Fruit fly (Drosophila melanogaster) whole organism, embryonic: Measurements from ENCODE around the gene tsh.
A peak's percentile ranks its signal among the peaks of the same experiment; 100 is the strongest.

Experiments
- ATbp ChIP-seq: fragments of 200-800 bp; sonication (Bioruptor generic); optimal IDR thresholded peaks from 2 replicates; lab custom pipeline; 2017; ENCODE audit warnings: missing biosample characterization, mild to moderate bottlenecking, missing genetic modification characterization, missing genetic modification reagents
- Abd-B ChIP-seq: fragments of 200-800 bp; sonication (Bioruptor generic); optimal IDR thresholded peaks from 2 replicates; lab custom pipeline; 2018; ENCODE audit warnings: missing biosample characterization, mild to moderate bottlenecking, missing genetic modification characterization, moderate library complexity
- Aef1 ChIP-seq: fragments of 200-800 bp; sonication (Bioruptor generic); IDR thresholded peaks from 3 replicates; pipeline ENCODE4 v1.3.6; 2022; ENCODE audit warnings: missing biosample characterization, missing genetic modification characterization
- CG10274 ChIP-seq: fragments of 200-800 bp; sonication (Bioruptor generic); optimal IDR thresholded peaks from 3 replicates; lab custom pipeline; 2017; ENCODE audit warnings: missing biosample characterization, mild to moderate bottlenecking, missing genetic modification characterization
- CG13123 ChIP-seq: fragments of 200-800 bp; sonication (Bioruptor generic); optimal IDR thresholded peaks from 2 replicates; lab custom pipeline; 2016; ENCODE audit warnings: missing biosample characterization, missing genetic modification characterization
- CG13775 ChIP-seq: fragments of 200-800 bp; sonication (Bioruptor generic); optimal IDR thresholded peaks from 3 replicates; lab custom pipeline; 2017; ENCODE audit warnings: missing biosample characterization, mild to moderate bottlenecking, missing genetic modification characterization
- CG14441 ChIP-seq: fragments of 200-800 bp; sonication (Bioruptor generic); IDR thresholded peaks from 2 replicates; pipeline ENCODE4 v1.3.6; 2022; ENCODE audit warnings: missing biosample characterization, missing genetic modification characterization
- CG17328 ChIP-seq: fragments of 200-800 bp; sonication (Bioruptor generic); IDR thresholded peaks from 2 replicates; pipeline ENCODE4 v1.3.6; 2022; ENCODE audit warnings: missing biosample characterization, missing genetic modification characterization
- CG17912 ChIP-seq: fragments of 200-800 bp; sonication (Bioruptor generic); optimal IDR thresholded peaks from 2 replicates; lab custom pipeline; 2018; ENCODE audit warnings: missing biosample characterization, mild to moderate bottlenecking, missing genetic modification characterization
- CG3281 ChIP-seq: fragments of 200-800 bp; sonication (Bioruptor generic); optimal IDR thresholded peaks from 3 replicates; lab custom pipeline; 2017; ENCODE audit warnings: missing biosample characterization, mild to moderate bottlenecking, missing genetic modification characterization
- CG3407 ChIP-seq: fragments of 200-800 bp; sonication (Bioruptor generic); optimal IDR thresholded peaks from 2 replicates; lab custom pipeline; 2018; ENCODE audit warnings: missing biosample characterization, mild to moderate bottlenecking, missing genetic modification characterization
- CG3838 ChIP-seq: fragments of 200-800 bp; sonication (Bioruptor generic); optimal IDR thresholded peaks from 3 replicates; lab custom pipeline; 2016; ENCODE audit warnings: missing biosample characterization, missing genetic modification characterization
- CG4282 ChIP-seq: fragments of 200-800 bp; sonication (Bioruptor generic); optimal IDR thresholded peaks from 2 replicates; lab custom pipeline; 2016; ENCODE audit warnings: missing biosample characterization, missing genetic modification characterization
- CG43689 ChIP-seq: fragments of 200-800 bp; sonication (Bioruptor generic); IDR thresholded peaks from 2 replicates; pipeline ENCODE4 v1.3.6; 2022; ENCODE audit warnings: missing biosample characterization, missing genetic modification characterization
- CG8388 ChIP-seq: fragments of 200-800 bp; sonication (Bioruptor generic); optimal IDR thresholded peaks from 2 replicates; lab custom pipeline; 2019; ENCODE audit warnings: missing biosample characterization, mild to moderate bottlenecking, missing genetic modification characterization, moderate library complexity
- CG8765 ChIP-seq: fragments of 200-800 bp; sonication (Bioruptor generic); IDR thresholded peaks from 2 replicates; pipeline ENCODE4 v1.3.6; 2022; ENCODE audit warnings: missing biosample characterization, missing genetic modification characterization
- Dbx ChIP-seq: fragments of 200-800 bp; sonication (Bioruptor generic); IDR thresholded peaks from 3 replicates; pipeline ENCODE4 v1.3.6; 2022; ENCODE audit warnings: missing biosample characterization, missing genetic modification characterization
- Elba2 ChIP-seq: fragments of 200-800 bp; sonication (Bioruptor generic); optimal IDR thresholded peaks from 3 replicates; lab custom pipeline; 2016; ENCODE audit warnings: missing biosample characterization, missing genetic modification characterization
- Ets65A ChIP-seq: fragments of 200-800 bp; sonication (Bioruptor generic); peaks from one replicate; lab custom pipeline; 2016; ENCODE audit warnings: missing biosample characterization, missing genetic modification characterization
- Fer2 ChIP-seq: fragments of 200-800 bp; sonication (Bioruptor generic); optimal IDR thresholded peaks from 2 replicates; lab custom pipeline; 2018; ENCODE audit warnings: missing biosample characterization, mild to moderate bottlenecking, missing genetic modification characterization, moderate library complexity
- Gug ChIP-seq: fragments of 200-800 bp; sonication (Bioruptor generic); IDR thresholded peaks from 4 replicates; pipeline ENCODE4 v1.3.6; 2022; ENCODE audit warnings: missing biosample characterization, missing genetic modification characterization
- HHEX ChIP-seq: fragments of 200-800 bp; sonication (Bioruptor generic); optimal IDR thresholded peaks from 3 replicates; lab custom pipeline; 2017; ENCODE audit warnings: missing biosample characterization, mild to moderate bottlenecking, missing genetic modification characterization, missing genetic modification reagents
- Hand ChIP-seq: fragments of 200-800 bp; sonication (Bioruptor generic); optimal IDR thresholded peaks from 2 replicates; lab custom pipeline; 2017; ENCODE audit warnings: mild to moderate bottlenecking, missing biosample characterization, missing genetic modification reagents, missing genetic modification characterization
- HmgD ChIP-seq: fragments of 200-800 bp; sonication (Bioruptor generic); optimal IDR thresholded peaks from 3 replicates; lab custom pipeline; 2016; ENCODE audit warnings: missing biosample characterization, missing genetic modification characterization
- Kr ChIP-seq: fragments of 200-800 bp; sonication (Bioruptor generic); optimal IDR thresholded peaks from 2 replicates; lab custom pipeline; 2017; ENCODE audit warnings: missing biosample characterization, mild to moderate bottlenecking, missing genetic modification characterization
- Meics ChIP-seq: fragments of 200-800 bp; sonication (Bioruptor generic); optimal IDR thresholded peaks from 2 replicates; lab custom pipeline; 2017; ENCODE audit warnings: missing biosample characterization, mild to moderate bottlenecking, missing genetic modification characterization
- Neu2 ChIP-seq: fragments of 200-800 bp; sonication (Bioruptor generic); optimal IDR thresholded peaks from 3 replicates; lab custom pipeline; 2016; ENCODE audit warnings: missing biosample characterization, missing genetic modification characterization, borderline replicate concordance
- Nf-YC ChIP-seq: fragments of 200-800 bp; optimal IDR thresholded peaks from 3 replicates; lab custom pipeline; 2019; ENCODE audit warnings: missing biosample characterization, mild to moderate bottlenecking, missing genetic modification characterization, moderate library complexity
- Pdp1 ChIP-seq, 2 experiments: fragments of 200-800 bp; sonication (Bioruptor generic); optimal IDR thresholded peaks; 3 replicates each; lab custom pipeline; 2016; ENCODE audit warnings: missing biosample characterization in 2 of 2, missing genetic modification characterization in 2 of 2, mild to moderate bottlenecking in 1 of 2, moderate library complexity in 1 of 2
- Sox102F ChIP-seq: fragments of 200-800 bp; sonication (Bioruptor generic); optimal IDR thresholded peaks from 2 replicates; lab custom pipeline; 2018; ENCODE audit warnings: missing biosample characterization, mild to moderate bottlenecking, missing genetic modification characterization, moderate library complexity
- Trl ChIP-seq, 3 experiments: fragments of >200 bp in 2 of 3; fragments of 200-800 bp in 1 of 3; sonication (Bioruptor generic) in 1 of 3; optimal IDR thresholded peaks; 2 replicates in 1 of 3; 3 replicates in 2 of 3; lab custom pipeline; 2016 to 2017; ENCODE audit warnings: missing biosample characterization in 1 of 3, missing genetic modification characterization in 1 of 3
- Usf ChIP-seq: fragments of 200-800 bp; sonication (Bioruptor generic); optimal IDR thresholded peaks from 2 replicates; lab custom pipeline; 2017; ENCODE audit warnings: missing genotype, missing biosample characterization, missing genetic modification characterization
- abd-A ChIP-seq: fragments of 200-800 bp; sonication (Bioruptor generic); optimal IDR thresholded peaks from 3 replicates; lab custom pipeline; 2019; ENCODE audit warnings: missing biosample characterization, mild to moderate bottlenecking, missing genetic modification characterization, moderate library complexity
- bbx ChIP-seq: fragments of 200-800 bp; sonication (Bioruptor generic); IDR thresholded peaks from 2 replicates; pipeline ENCODE4 v1.3.6; 2022; ENCODE audit warnings: missing biosample characterization, missing genetic modification characterization; ENCODE audit not compliant: partially characterized antibody
- cad ChIP-seq: fragments of >200 bp; optimal IDR thresholded peaks from 2 replicates; lab custom pipeline; 2017; ENCODE audit warnings: missing biosample characterization, missing genetic modification characterization
- dm ChIP-seq: fragments of 200-800 bp; sonication (Bioruptor generic); optimal IDR thresholded peaks from 3 replicates; lab custom pipeline; 2016; ENCODE audit warnings: missing biosample characterization, missing genetic modification characterization
- ftz-f1 ChIP-seq: fragments of 200-800 bp; sonication (Bioruptor generic); optimal IDR thresholded peaks from 2 replicates; lab custom pipeline; 2016; ENCODE audit warnings: missing biosample characterization, missing genetic modification characterization
- grau ChIP-seq: fragments of 200-800 bp; optimal IDR thresholded peaks from 3 replicates; lab custom pipeline; 2019; ENCODE audit warnings: missing biosample characterization, mild to moderate bottlenecking, missing genetic modification characterization, moderate library complexity
- gt ChIP-seq: fragments of 200-800 bp; sonication (Bioruptor generic); IDR thresholded peaks from 2 replicates; pipeline ENCODE4 v1.3.6; 2022; ENCODE audit warnings: missing biosample characterization, missing genetic modification characterization
- hth ChIP-seq: fragments of >200 bp; optimal IDR thresholded peaks from 2 replicates; lab custom pipeline; 2017; ENCODE audit warnings: inconsistent platforms
- kni ChIP-seq: fragments of 200-800 bp; sonication (Bioruptor generic); optimal IDR thresholded peaks from 3 replicates; lab custom pipeline; 2017; ENCODE audit warnings: mild to moderate bottlenecking, missing biosample characterization, missing genetic modification reagents, missing genetic modification characterization
- pho ChIP-seq: fragments of 200-800 bp; sonication (Bioruptor generic); optimal IDR thresholded peaks from 2 replicates; lab custom pipeline; 2016; ENCODE audit warnings: missing biosample characterization, missing genetic modification characterization
- pnt ChIP-seq: fragments of 200-800 bp; sonication (Bioruptor generic); optimal IDR thresholded peaks from 3 replicates; lab custom pipeline; 2016; ENCODE audit warnings: missing biosample characterization, missing genetic modification characterization
- rib ChIP-seq: fragments of 200-800 bp; sonication (Bioruptor generic); IDR thresholded peaks from 2 replicates; pipeline ENCODE4 v1.3.6; 2022; ENCODE audit warnings: missing biosample characterization, missing genetic modification characterization
- sens-2 ChIP-seq: fragments of 200-800 bp; sonication (Bioruptor generic); IDR thresholded peaks from 2 replicates; pipeline ENCODE4 v1.3.6; 2022; ENCODE audit warnings: missing biosample characterization, missing genetic modification characterization
- ssp ChIP-seq: fragments of 200-800 bp; sonication (Bioruptor generic); IDR thresholded peaks from 2 replicates; pipeline ENCODE4 v1.3.6; 2022; ENCODE audit warnings: missing biosample characterization, missing genetic modification characterization
- sug ChIP-seq: fragments of 200-800 bp; optimal IDR thresholded peaks from 2 replicates; lab custom pipeline; 2019; ENCODE audit warnings: missing biosample characterization, mild to moderate bottlenecking, missing genetic modification characterization, moderate library complexity
- tll ChIP-seq, 2 experiments: fragments of 200-800 bp in 1 of 2; fragments of >200 bp in 1 of 2; sonication (Bioruptor generic) in 1 of 2; optimal IDR thresholded peaks; 2 replicates each; lab custom pipeline; 2017 to 2019; ENCODE audit warnings: missing biosample characterization in 2 of 2, missing genetic modification characterization in 2 of 2, mild to moderate bottlenecking in 1 of 2, moderate library complexity in 1 of 2
- trh ChIP-seq: fragments of 200-800 bp; sonication (Bioruptor generic); optimal IDR thresholded peaks from 2 replicates; lab custom pipeline; 2016; ENCODE audit warnings: missing biosample characterization, missing genetic modification characterization
- wek ChIP-seq: fragments of 200-800 bp; sonication (Bioruptor generic); optimal IDR thresholded peaks from 3 replicates; lab custom pipeline; 2018; ENCODE audit warnings: missing biosample characterization, mild to moderate bottlenecking, missing genetic modification characterization, moderate library complexity
- zfh2 ChIP-seq: fragments of 200-800 bp; sonication (Bioruptor generic); optimal IDR thresholded peaks from 2 replicates; lab custom pipeline; 2016; ENCODE audit warnings: missing biosample characterization, missing genetic modification characterization

tsh gene

DNA sequence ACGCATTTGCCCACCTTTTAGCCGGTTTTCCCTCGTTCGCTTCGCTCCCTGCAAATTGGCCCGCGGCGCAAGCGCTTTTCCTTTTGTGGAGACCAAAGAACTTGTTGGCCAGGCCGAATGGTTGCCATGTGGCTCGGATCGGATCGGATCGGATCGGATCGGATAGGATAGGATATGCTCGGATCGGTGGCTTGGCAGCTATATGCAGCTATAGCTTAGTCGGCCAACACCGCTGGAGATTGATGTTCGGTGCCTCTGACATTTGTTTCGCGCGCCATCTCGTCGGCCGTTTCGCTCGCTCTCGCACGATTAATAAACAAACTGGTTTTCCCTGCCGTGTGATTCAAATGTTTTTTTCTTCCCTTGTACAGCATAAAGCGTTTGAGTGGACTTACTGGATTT is 35.2 kb downstream of the tsh start (continued):
- TF ChIP-seq dm: no peak
- no peak for TF ChIP-seq CG13775
- peak; percentile 65 for TF ChIP-seq abd-A (tag; lab: Kevin White, UChicago)
- no peak for TF ChIP-seq pho (GFP tag; lab: Kevin White, UChicago)

DNA sequence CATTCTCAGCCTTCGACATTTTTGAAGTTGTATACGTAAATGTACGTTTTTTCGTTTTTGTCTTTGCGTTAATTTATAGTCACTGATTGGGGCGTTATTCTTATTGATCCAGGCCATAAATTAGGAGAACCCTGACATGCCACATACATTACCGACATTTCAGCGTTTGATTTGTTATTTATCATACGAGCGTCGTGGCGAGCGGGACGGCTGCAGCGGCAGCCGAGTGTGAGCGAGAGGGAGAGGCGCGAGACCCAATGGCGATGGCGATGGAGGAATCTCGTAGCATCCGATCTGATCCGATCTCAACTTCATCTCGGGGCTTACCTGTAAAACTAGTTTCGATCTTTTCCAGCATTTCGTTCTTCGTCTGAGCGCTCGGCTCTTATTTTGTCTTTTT is 38.0 kb downstream of the tsh start:
- TF ChIP-seq ATbp (GFP tag; lab: Kevin White, UChicago): no peak
- no peak for TF ChIP-seq Kr
- no peak for TF ChIP-seq HHEX (GFP tag; lab: Kevin White, UChicago)
- TF ChIP-seq ssp (GFP tag; lab: Robert Waterston, UW): no peak
- no peak for TF ChIP-seq Trl (optimal IDR thresholded peaks at IDR 0.05; lab: Kevin White, UChicago)
- no peak for TF ChIP-seq Trl (GFP tag; optimal IDR thresholded peaks at IDR 0.05; lab: Kevin White, UChicago)
- no peak for TF ChIP-seq bbx
- TF ChIP-seq hth (lab: Kevin White, UChicago): peak; percentile 90
- no peak for TF ChIP-seq Abd-B
- TF ChIP-seq tll (GFP tag; optimal IDR thresholded peaks at IDR 0.05; lab: Kevin White, UChicago): peak in 1 of 2 experiments; percentile 44
- TF ChIP-seq zfh2 (GFP tag; lab: Kevin White, UChicago): no peak
- no peak for TF ChIP-seq sens-2 (GFP tag; lab: Robert Waterston, UW)
- TF ChIP-seq CG17912 (GFP tag; lab: Kevin White, UChicago): no peak
- no peak for TF ChIP-seq gt (GFP tag; lab: Robert Waterston, UW)
- no peak for TF ChIP-seq Fer2 (tag; lab: Kevin White, UChicago)
- no peak for TF ChIP-seq trh
- TF ChIP-seq CG17328 (GFP tag; lab: Robert Waterston, UW): no peak
- TF ChIP-seq CG3281 (GFP tag; lab: Kevin White, UChicago): no peak
- TF ChIP-seq CG14441 (GFP tag; lab: Robert Waterston, UW): no peak
- no peak for TF ChIP-seq pnt (GFP tag; lab: Kevin White, UChicago)
- TF ChIP-seq Gug (GFP tag; lab: Robert Waterston, UW): no peak
- peak; percentile 74 for TF ChIP-seq Elba2
- no peak for TF ChIP-seq Usf
- no peak for TF ChIP-seq CG3838 (GFP tag; lab: Kevin White, UChicago)
- TF ChIP-seq CG4282 (GFP tag; lab: Kevin White, UChicago): no peak
- TF ChIP-seq CG8388 (GFP tag; lab: Kevin White, UChicago): no peak
- TF ChIP-seq Sox102F (GFP tag; lab: Kevin White, UChicago): no peak
- TF ChIP-seq grau (tag; lab: Kevin White, UChicago): no peak
- TF ChIP-seq wek (GFP tag; lab: Kevin White, UChicago): no peak
- no peak for TF ChIP-seq Dbx (GFP tag; lab: Robert Waterston, UW)
- no peak for TF ChIP-seq Aef1 (GFP tag; lab: Robert Waterston, UW)
- TF ChIP-seq CG10274: no peak
- no peak for TF ChIP-seq Pdp1 (GFP tag; optimal IDR thresholded peaks at IDR 0.05; lab: Kevin White, UChicago)
- TF ChIP-seq Meics: no peak
- TF ChIP-seq kni (GFP tag; lab: Kevin White, UChicago): peak; percentile 66
- no peak for TF ChIP-seq Hand (GFP tag; lab: Kevin White, UChicago)
- no peak for TF ChIP-seq sug (tag; lab: Kevin White, UChicago)
- TF ChIP-seq CG3407 (GFP tag; lab: Kevin White, UChicago): no peak
- no peak for TF ChIP-seq HmgD
- no peak for TF ChIP-seq Ets65A (GFP tag; lab: Kevin White, UChicago)
- peak; percentile 91 for TF ChIP-seq Nf-YC
- no peak for TF ChIP-seq CG43689 (GFP tag; lab: Robert Waterston, UW)
- TF ChIP-seq cad (GFP tag; lab: Kevin White, UChicago): peak; percentile 83
- TF ChIP-seq CG8765 (GFP tag; lab: Robert Waterston, UW): no peak
- TF ChIP-seq Neu2 (GFP tag; lab: Kevin White, UChicago): no peak
- no peak for TF ChIP-seq rib (GFP tag; lab: Robert Waterston, UW)
- TF ChIP-seq ftz-f1 (GFP tag; lab: Kevin White, UChicago): no peak
- no peak for TF ChIP-seq CG13123 (GFP tag; lab: Kevin White, UChicago)
